Worm (Caenorhabditis elegans) whole organism, L4/young adult: ENCODE results near the gene W01C8.1.

ENCODE experiments used
- W03F9.2 ChIP-seq: fragments of 150-350 bp; optimal IDR thresholded peaks from 2 replicates; lab custom pipeline; 2014; ENCODE audit warnings: missing biosample characterization, missing genetic modification characterization
- him-1 ChIP-seq: sonication (generic microtip); optimal IDR thresholded peaks from 2 replicates; lab custom pipeline; 2016; ENCODE audit warnings: missing genotype, missing genetic modification reagents, missing genetic modification characterization, missing compliant biosample characterization

DNA sequence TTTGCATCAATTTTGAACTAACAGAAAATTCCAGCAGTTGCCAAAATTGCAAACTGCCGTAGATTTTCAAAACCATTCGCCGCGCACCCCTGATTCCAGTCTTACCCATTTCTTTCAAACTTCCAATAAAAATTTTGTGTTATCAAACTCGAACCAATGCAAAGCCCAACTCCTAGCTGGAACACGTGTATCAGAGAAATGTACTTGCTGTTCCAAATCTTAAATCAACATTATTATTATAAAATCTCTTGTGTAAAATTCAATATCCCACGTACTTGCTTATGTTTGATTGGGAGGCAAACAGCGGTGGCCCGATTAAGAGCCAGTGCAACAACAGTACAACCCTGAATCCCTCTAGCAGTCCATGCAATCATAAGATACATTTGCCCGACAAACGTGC, 48.1 kb upstream of the W01C8.1 start:
- no peak for TF ChIP-seq him-1 (tag; lab: Kevin White, UChicago)
- no peak for TF ChIP-seq W03F9.2 (tag; lab: Kevin White, UChicago)
